Fruit fly (Drosophila melanogaster) whole organism, larva: ENCODE measurements around the gene CG6847.

Source experiments
- noc ChIP-seq: fragments of 200-800 bp; sonication (Bioruptor generic); optimal IDR thresholded peaks from 3 replicates; lab custom pipeline; 2019; ENCODE audit warnings: missing biosample characterization, mild to moderate bottlenecking, missing genetic modification characterization, moderate library complexity

CG6847 gene

DNA sequence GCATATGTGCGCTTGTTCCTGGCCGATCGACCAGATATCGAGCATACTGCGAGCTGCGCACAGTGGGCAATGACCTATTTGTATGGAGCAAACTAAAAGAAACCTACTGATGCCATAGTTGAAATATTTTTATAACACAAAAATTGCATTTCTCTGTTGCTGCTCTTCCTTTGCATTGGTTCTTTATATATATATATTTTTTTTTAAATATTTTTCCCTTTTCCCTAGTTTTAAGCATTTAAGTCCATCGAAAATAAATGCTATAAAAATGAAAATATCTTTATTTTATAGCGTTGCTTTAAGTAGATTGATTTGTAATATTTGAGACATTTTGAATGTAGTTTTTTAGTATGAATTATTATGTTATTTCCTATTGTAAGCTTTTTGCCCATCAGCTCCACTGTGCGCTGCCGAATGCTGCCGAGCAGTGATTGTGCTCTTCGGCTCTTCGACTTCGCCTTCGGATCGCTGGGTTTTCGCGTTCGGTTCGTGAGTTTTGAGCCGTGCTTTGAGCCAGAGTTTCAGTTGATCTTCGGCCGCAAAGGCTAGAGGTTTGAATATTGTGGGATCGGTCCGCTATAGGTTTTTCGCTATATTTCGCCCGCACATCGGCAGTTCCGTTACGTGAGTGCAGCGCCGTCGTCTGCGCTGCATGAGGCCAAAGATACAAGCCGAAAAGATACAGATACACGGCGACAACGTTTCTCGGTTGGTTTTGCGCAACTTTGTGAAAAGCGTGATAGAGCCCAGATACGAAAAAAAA lies at the start of gene CG6847:
TSS of gene CG6847 (plus strand) at position 522 of the 763 bp plus-strand sequence.
- no peak for TF ChIP-seq noc (tag; lab: Kevin White, UChicago)

dm6 chrX:17865103-17865502 lies 46.2 kb upstream of the CG6847 start:
- no peak for TF ChIP-seq noc (tag; lab: Kevin White, UChicago)

DNA sequence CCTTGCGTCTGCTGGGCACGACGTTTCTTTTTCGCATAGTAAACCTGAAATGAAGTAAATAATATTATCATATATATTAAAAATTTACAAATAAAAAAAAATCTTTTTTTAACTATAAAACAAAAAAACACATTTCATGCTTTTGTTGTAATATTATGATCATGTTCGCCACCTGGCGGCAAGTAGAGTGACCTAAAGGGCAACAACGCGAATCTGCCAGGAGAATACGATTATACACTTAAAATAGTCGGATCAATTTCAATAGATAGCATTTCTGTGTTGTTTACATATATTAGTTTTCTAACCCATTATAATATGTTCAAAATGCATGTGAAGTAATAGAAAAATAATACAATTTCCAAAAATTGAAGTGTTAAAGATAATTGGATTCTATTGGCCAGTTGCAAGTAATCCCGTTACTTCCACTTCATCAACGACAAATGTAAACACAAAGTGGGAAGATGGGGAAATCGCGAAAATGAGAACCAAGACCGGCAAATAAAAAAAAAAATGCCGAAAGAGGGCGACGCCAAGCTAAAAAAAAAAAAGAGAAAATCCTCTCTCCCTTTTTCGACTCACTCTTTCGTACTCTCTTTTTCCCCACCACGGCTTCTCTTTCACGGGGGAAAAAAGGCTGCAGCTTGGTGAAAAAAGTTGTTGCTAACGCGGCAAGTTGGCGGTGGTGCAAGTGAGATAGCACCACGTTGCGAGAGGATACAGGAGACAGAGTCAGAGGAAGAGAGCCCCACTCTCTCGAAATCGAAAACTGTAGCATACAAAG lies 40.5 kb upstream of the CG6847 start:
- no peak for TF ChIP-seq noc (tag; lab: Kevin White, UChicago)

- no peak for TF ChIP-seq noc (tag; lab: Kevin White, UChicago)
Observed at dm6 chrX:17872310-17872709, 39.0 kb upstream of the CG6847 start.

DNA sequence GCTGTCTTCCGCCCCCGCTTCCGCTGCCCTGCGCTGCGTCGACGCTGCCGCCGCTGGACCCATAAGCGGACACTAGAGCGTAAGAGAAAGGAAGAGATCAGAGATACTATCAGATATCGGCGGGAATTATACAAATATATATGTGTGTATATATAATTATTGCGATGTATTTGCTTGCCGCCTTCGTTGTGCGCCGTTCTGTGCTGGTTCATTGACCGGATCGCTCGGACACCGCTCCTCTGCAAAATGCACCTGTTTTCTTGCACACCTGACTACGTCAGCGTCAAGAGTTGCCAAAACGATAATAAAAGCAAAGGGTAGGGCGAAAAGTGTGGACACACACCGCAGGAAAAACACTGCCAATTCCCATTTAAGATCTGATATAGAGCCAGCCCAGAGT lies 37.9 kb upstream of the CG6847 start:
- TF ChIP-seq noc (tag; lab: Kevin White, UChicago) = no peak

DNA sequence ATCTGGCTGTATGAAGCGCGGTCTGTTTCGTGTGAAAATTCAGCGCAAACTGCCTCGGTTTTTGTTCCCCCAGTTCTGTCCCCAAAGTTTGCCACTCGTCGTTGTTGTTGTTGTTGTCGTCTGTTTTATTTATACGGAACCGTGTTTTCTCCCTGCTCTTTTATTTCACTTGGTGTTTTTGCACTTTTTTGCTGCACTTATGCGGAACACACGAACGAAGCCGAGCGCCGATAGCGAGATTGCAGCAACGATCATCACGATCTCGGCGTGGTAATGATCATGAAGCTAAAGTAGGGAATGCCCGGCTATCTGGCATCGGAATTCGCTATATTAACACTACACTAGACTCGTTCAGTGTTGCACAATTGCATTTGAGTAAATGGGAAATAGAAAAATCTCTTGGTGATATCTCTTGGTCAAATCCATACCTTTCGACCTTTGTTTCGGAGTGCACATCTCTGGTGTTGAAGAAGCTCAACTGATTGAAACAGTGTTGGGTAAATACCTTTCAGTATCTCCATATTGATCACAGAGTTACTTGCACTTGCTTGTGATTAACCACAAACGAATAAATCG lies 36.2 kb upstream of the CG6847 start:
- TF ChIP-seq noc (tag; lab: Kevin White, UChicago) = no peak

DNA sequence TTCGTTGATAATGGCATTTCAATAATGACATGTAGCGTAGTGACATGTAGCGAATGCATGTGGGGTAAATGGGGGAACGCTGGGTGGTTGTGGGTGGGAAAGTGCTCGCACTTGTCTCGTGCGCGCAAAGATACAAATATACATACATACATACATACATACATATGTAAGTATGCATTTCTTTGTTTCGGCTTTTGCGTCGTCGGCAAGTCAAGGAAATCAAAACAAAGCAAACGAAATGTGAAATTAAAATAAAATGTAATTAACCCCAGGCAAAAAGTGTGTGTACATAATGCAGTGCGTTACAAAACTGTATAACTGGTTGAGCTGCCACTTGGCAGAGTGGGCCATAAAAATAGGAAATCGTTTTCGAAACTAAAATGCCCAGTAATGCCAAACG lies 35.6 kb upstream of the CG6847 start:
- TF ChIP-seq noc (tag; lab: Kevin White, UChicago) = no peak

- no peak for TF ChIP-seq noc (tag; lab: Kevin White, UChicago)
Observed at dm6 chrX:17876518-17876917, 34.7 kb upstream of the CG6847 start.

dm6 chrX:17877974-17878373 lies 33.3 kb upstream of the CG6847 start:
- no peak for TF ChIP-seq noc (tag; lab: Kevin White, UChicago)

DNA sequence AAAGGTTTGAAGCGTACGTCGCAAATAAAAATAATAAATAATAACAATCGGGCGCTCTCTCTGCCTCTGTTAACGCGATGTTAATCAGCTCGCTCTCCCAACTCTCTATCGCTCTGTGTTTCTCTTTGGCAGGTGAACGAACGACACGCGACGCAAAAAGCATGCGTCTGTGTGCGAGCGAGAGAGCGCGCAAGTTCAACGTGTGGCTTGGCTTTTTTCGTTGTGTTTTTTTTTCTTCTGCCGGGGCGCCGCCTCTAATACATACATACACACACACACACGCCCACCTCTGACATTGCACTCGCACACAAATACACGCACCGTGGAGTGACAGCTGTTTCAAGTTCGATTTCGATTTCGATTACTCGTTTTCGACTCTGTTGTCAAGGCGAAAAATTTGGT lies 32.6 kb upstream of the CG6847 start:
- TF ChIP-seq noc (tag; lab: Kevin White, UChicago) = no peak

- no peak for TF ChIP-seq noc (tag; lab: Kevin White, UChicago)
Observed at dm6 chrX:17879211-17879897, 31.9 kb upstream of the CG6847 start.

DNA sequence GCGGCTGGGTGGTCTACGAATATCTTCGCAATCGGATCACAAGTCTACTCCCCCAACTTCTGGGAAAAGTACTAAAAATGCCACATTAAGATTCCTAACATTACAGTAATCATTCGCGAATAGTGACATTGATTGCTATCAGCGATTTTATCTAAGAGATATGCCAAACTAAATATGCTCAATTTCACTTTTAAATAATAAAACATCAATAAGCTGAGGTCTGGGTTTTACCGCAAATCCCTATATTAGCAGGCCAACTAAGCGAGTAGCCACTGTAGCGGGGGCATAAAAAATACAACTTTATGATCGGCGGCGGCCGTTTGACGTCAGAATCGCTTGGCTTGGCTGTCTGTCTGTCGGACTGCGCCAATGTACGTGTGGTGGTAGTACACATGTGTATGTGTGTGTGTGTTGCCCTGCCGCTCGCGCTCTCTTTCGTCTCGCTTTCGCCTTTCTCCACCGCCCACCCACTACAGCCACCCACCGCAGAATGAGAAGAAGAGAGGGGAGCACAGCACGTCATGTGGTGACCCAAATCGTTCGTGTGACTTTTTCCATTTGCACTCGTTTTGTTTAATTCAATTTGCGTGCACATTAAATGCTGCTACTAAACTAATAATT lies 30.9 kb upstream of the CG6847 start:
- peak; percentile 99 for TF ChIP-seq noc (tag; lab: Kevin White, UChicago)

DNA sequence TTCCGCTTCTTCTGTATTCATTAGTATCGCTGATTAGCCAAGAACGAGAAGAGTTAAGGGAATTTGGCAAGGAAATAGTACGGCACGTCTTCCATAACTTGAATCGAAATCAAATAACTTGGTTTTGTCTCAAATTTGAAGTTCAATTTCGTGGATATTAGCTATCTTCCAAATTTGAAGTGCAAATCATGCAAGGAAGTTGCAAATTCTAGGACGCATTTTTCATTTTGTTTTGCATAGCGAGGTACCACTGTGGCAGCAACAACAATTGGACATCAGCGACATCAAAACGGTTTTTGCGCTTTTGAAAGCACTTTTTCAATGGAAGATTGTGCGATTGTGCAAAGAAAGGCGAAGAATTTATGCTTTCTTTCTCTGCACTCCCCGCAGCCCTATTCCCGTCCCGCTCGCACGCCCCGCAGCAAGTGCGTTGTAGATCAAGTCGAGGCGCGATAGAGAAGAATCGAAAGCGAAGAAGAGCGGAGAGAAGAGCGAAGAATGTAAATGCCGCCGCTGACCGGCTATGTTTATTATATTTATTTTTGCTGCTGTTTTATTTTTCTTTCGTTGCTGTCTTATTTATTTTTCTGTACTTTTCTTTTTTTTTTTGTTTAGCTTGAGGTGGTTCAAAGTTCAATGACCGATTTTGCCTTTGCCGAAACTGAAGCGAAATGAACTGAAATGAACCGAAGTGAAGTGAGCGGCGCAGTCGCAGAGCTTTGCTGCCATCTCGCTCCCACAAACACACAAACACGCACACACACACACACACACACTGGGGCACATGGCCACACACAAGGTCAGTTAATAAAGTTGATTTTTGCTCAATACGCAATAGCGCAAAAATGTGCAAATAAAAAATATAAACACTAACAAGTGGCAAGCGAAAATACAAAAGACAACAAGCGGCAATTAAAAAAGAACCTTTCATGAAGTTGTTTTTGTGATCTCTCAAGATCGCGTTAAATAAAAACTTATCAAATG lies 29.8 kb upstream of the CG6847 start:
- peak; percentile 91 for TF ChIP-seq noc (tag; lab: Kevin White, UChicago)

dm6 chrX:17882769-17883168 lies 28.5 kb upstream of the CG6847 start:
- TF ChIP-seq noc (tag; lab: Kevin White, UChicago) = no peak
